Fruit fly (Drosophila melanogaster): Measurements from ENCODE around the gene Mvl.

DNA sequence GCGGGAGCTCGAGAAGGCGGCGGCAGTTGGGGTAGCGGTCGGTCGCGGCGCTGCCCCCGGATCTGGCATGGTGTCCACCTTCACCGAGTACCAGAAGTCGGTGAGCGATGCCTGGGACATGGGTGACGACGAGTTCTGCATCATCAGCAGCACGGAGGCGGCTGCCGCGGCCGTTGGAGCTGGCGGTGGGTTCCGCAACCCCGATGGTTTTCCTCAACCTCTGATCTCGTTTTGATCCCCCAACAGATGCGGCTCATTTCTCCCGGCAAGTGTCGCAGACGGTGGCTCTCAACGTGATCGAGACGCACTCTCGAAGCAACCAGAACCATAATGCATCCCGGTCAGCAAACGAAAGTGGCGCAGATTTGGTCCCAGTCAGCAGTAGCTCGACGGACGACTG, 41.9 kb upstream of the Mvl start:
- no peak for TF ChIP-seq CG8478 (optimal IDR thresholded peaks at IDR 0.05)
- no peak for TF ChIP-seq CTCF (optimal IDR thresholded peaks at IDR 0.05)
